Fruit fly (Drosophila melanogaster) whole organism, embryonic: ENCODE results near the gene CG6254.

Experiments used
- BEAF-32 ChIP-seq: fragments of 200-800 bp; sonication (Bioruptor generic); optimal IDR thresholded peaks from 3 replicates; lab custom pipeline; 2017; ENCODE audit warnings: missing biosample characterization, missing genetic modification characterization, mild to moderate bottlenecking, moderate library complexity, missing genetic modification reagents
- Bdp1 ChIP-seq: fragments of 200-800 bp; sonication (Bioruptor generic); optimal IDR thresholded peaks from 3 replicates; lab custom pipeline; 2016; ENCODE audit warnings: missing biosample characterization, missing genetic modification characterization
- CG11504 ChIP-seq: fragments of 200-800 bp; sonication (Bioruptor generic); optimal IDR thresholded peaks from 3 replicates; lab custom pipeline; 2019; ENCODE audit warnings: missing biosample characterization, mild to moderate bottlenecking, missing genetic modification characterization, moderate library complexity
- CG11723 ChIP-seq: fragments of 200-800 bp; sonication (Bioruptor generic); optimal IDR thresholded peaks from 2 replicates; lab custom pipeline; 2017; ENCODE audit warnings: missing biosample characterization, mild to moderate bottlenecking, missing genetic modification characterization
- CG12769 ChIP-seq: fragments of 200-800 bp; sonication (Bioruptor generic); optimal IDR thresholded peaks from 2 replicates; lab custom pipeline; 2019; ENCODE audit warnings: missing biosample characterization, mild to moderate bottlenecking, missing genetic modification characterization, moderate library complexity
- CG13296 ChIP-seq: fragments of 200-800 bp; sonication (Bioruptor generic); optimal IDR thresholded peaks from 3 replicates; lab custom pipeline; 2018; ENCODE audit warnings: missing biosample characterization, mild to moderate bottlenecking, missing genetic modification characterization
- CG14667 ChIP-seq: fragments of 200-800 bp; sonication (Bioruptor generic); IDR thresholded peaks from 2 replicates; pipeline ENCODE4 v1.3.6; 2022; ENCODE audit warnings: missing biosample characterization, missing genetic modification characterization
- CG15696 ChIP-seq: fragments of 200-800 bp; sonication (Bioruptor generic); optimal IDR thresholded peaks from 2 replicates; lab custom pipeline; 2019; ENCODE audit warnings: missing biosample characterization, mild to moderate bottlenecking, missing genetic modification characterization, moderate library complexity
- CG16863 ChIP-seq: fragments of 200-800 bp; sonication (Bioruptor generic); optimal IDR thresholded peaks from 3 replicates; lab custom pipeline; 2016; ENCODE audit warnings: missing biosample characterization, missing genetic modification characterization
- CG17385 ChIP-seq: fragments of 200-800 bp; sonication (Bioruptor generic); optimal IDR thresholded peaks from 3 replicates; lab custom pipeline; 2018; ENCODE audit warnings: missing biosample characterization, mild to moderate bottlenecking, missing genetic modification characterization
- CG18764 ChIP-seq: fragments of 200-800 bp; sonication (Bioruptor generic); optimal IDR thresholded peaks from 3 replicates; lab custom pipeline; 2016; ENCODE audit warnings: missing biosample characterization, missing genetic modification characterization
- CG2678 ChIP-seq: fragments of 200-800 bp; sonication (Bioruptor generic); optimal IDR thresholded peaks from 3 replicates; lab custom pipeline; 2019; ENCODE audit warnings: missing biosample characterization, mild to moderate bottlenecking, missing genetic modification characterization, moderate library complexity
- CG30403 ChIP-seq: fragments of 200-800 bp; sonication (Bioruptor generic); optimal IDR thresholded peaks from 3 replicates; lab custom pipeline; 2016; ENCODE audit warnings: missing biosample characterization, missing genetic modification characterization
- CG31365 ChIP-seq: fragments of 200-800 bp; sonication (Bioruptor generic); optimal IDR thresholded peaks from 2 replicates; lab custom pipeline; 2018; ENCODE audit warnings: missing biosample characterization, mild to moderate bottlenecking, missing genetic modification characterization
- CG4707 ChIP-seq: fragments of 200-800 bp; sonication (Bioruptor generic); optimal IDR thresholded peaks from 2 replicates; lab custom pipeline; 2018; ENCODE audit warnings: missing biosample characterization, mild to moderate bottlenecking, missing genetic modification characterization, moderate library complexity
- CG6689 ChIP-seq: fragments of 200-800 bp; sonication (Bioruptor generic); IDR thresholded peaks from 2 replicates; pipeline ENCODE4 v1.3.6; 2022; ENCODE audit warnings: missing biosample characterization, missing genetic modification characterization
- CG7357 ChIP-seq: fragments of 200-800 bp; sonication (Bioruptor generic); IDR thresholded peaks from 3 replicates; pipeline ENCODE4 v1.3.6; 2022; ENCODE audit warnings: missing biosample characterization, missing genetic modification characterization
- CG8478 ChIP-seq: fragments of >200 bp; optimal IDR thresholded peaks from 2 replicates; lab custom pipeline; 2018
- Dip3 ChIP-seq: fragments of 200-800 bp; sonication (Bioruptor generic); optimal IDR thresholded peaks from 3 replicates; lab custom pipeline; 2016; ENCODE audit warnings: missing biosample characterization, missing genetic modification characterization
- E2f2 ChIP-seq: fragments of 200-800 bp; sonication (Bioruptor generic); IDR thresholded peaks from 2 replicates; pipeline ENCODE4 v1.3.6; 2022; ENCODE audit warnings: missing biosample characterization, missing genetic modification characterization
- Elba2 ChIP-seq: fragments of 200-800 bp; sonication (Bioruptor generic); optimal IDR thresholded peaks from 3 replicates; lab custom pipeline; 2016; ENCODE audit warnings: missing biosample characterization, missing genetic modification characterization
- Ets65A ChIP-seq: fragments of 200-800 bp; sonication (Bioruptor generic); peaks from one replicate; lab custom pipeline; 2016; ENCODE audit warnings: missing biosample characterization, missing genetic modification characterization
- Ets97D ChIP-seq: fragments of 200-800 bp; sonication (Bioruptor generic); optimal IDR thresholded peaks from 3 replicates; lab custom pipeline; 2016; ENCODE audit warnings: missing biosample characterization, missing genetic modification characterization
- Gug ChIP-seq: fragments of 200-800 bp; sonication (Bioruptor generic); IDR thresholded peaks from 4 replicates; pipeline ENCODE4 v1.3.6; 2022; ENCODE audit warnings: missing biosample characterization, missing genetic modification characterization
- H2.0 ChIP-seq: fragments of 200-800 bp; sonication (Bioruptor generic); IDR thresholded peaks from 2 replicates; pipeline ENCODE4 v1.3.6; 2022; ENCODE audit warnings: missing biosample characterization, missing genetic modification characterization
- HLH3B ChIP-seq: fragments of 200-800 bp; sonication (Bioruptor generic); IDR thresholded peaks from 2 replicates; pipeline ENCODE4 v1.3.6; 2022; ENCODE audit warnings: missing biosample characterization, missing genetic modification characterization
- Hmx ChIP-seq: fragments of 200-800 bp; sonication (Bioruptor generic); optimal IDR thresholded peaks from 2 replicates; lab custom pipeline; 2016; ENCODE audit warnings: missing biosample characterization, missing genetic modification characterization
- Hsf ChIP-seq: fragments of 200-800 bp; sonication (Bioruptor generic); optimal IDR thresholded peaks from 3 replicates; lab custom pipeline; 2016; ENCODE audit warnings: missing biosample characterization, missing genetic modification characterization
- Mad ChIP-seq: fragments of 200-800 bp; sonication (Bioruptor generic); optimal IDR thresholded peaks from 2 replicates; lab custom pipeline; 2016; ENCODE audit warnings: missing biosample characterization, missing genetic modification characterization
- Mes4 ChIP-seq: fragments of 200-800 bp; sonication (Bioruptor generic); optimal IDR thresholded peaks from 2 replicates; lab custom pipeline; 2016; ENCODE audit warnings: missing biosample characterization, missing genetic modification characterization
- Nf-YA ChIP-seq: fragments of 200-800 bp; sonication (Bioruptor generic); IDR thresholded peaks from 2 replicates; pipeline ENCODE4 v1.3.6; 2022; ENCODE audit warnings: missing biosample characterization, missing genetic modification characterization
- Tbp ChIP-seq: fragments of >200 bp; optimal IDR thresholded peaks from 2 replicates; lab custom pipeline; 2018; ENCODE audit warnings: missing biosample characterization, missing genetic modification characterization
- Vsx1 ChIP-seq: fragments of 200-800 bp; sonication (Bioruptor generic); optimal IDR thresholded peaks from 2 replicates; lab custom pipeline; 2017; ENCODE audit warnings: missing biosample characterization, mild to moderate bottlenecking, missing genetic modification characterization, missing genetic modification reagents
- bowl ChIP-seq: fragments of 200-800 bp; sonication (Bioruptor generic); IDR thresholded peaks from 2 replicates; pipeline ENCODE4 v1.3.6; 2022; ENCODE audit warnings: missing biosample characterization, missing genetic modification characterization
- crp ChIP-seq, 2 experiments: fragments of 200-800 bp; sonication (Bioruptor generic); optimal IDR thresholded peaks; 2 replicates in 1 of 2; 3 replicates in 1 of 2; lab custom pipeline; 2017; ENCODE audit warnings: missing biosample characterization in 2 of 2, missing genetic modification characterization in 2 of 2, mild to moderate bottlenecking in 1 of 2, moderate library complexity in 1 of 2
- dmrt11E ChIP-seq: fragments of 200-800 bp; sonication (Bioruptor generic); optimal IDR thresholded peaks from 3 replicates; lab custom pipeline; 2018; ENCODE audit warnings: missing biosample characterization, mild to moderate bottlenecking, missing genetic modification characterization, moderate library complexity
- dpn ChIP-seq, 2 experiments: fragments of 200-800 bp; sonication (Bioruptor generic); optimal IDR thresholded peaks; 3 replicates each; lab custom pipeline; 2016; ENCODE audit warnings: missing biosample characterization in 2 of 2, missing genetic modification characterization in 2 of 2
- eyg ChIP-seq: fragments of 200-800 bp; sonication (Bioruptor generic); optimal IDR thresholded peaks from 3 replicates; lab custom pipeline; 2016; ENCODE audit warnings: missing biosample characterization, missing genetic modification characterization
- kay ChIP-seq: fragments of 200-800 bp; sonication (Bioruptor generic); optimal IDR thresholded peaks from 2 replicates; lab custom pipeline; 2016; ENCODE audit warnings: missing biosample characterization, missing genetic modification characterization
- klu ChIP-seq: fragments of 200-800 bp; sonication (Bioruptor generic); IDR thresholded peaks from 2 replicates; pipeline ENCODE4 v1.3.6; 2022; ENCODE audit warnings: missing biosample characterization, missing genetic modification characterization
- maf-S ChIP-seq: fragments of 200-800 bp; sonication (Bioruptor generic); optimal IDR thresholded peaks from 2 replicates; lab custom pipeline; 2016; ENCODE audit warnings: missing biosample characterization, missing genetic modification characterization
- nerfin-2 ChIP-seq: fragments of 200-800 bp; sonication (Bioruptor generic); IDR thresholded peaks from 2 replicates; pipeline ENCODE4 v1.3.6; 2022; ENCODE audit warnings: missing biosample characterization, missing genetic modification characterization; ENCODE audit not compliant: partially characterized antibody
- nmo ChIP-seq: fragments of 200-800 bp; sonication (Bioruptor generic); optimal IDR thresholded peaks from 2 replicates; lab custom pipeline; 2018; ENCODE audit warnings: missing biosample characterization, mild to moderate bottlenecking, missing genetic modification characterization, moderate library complexity
- org-1 ChIP-seq: fragments of 200-800 bp; sonication (Bioruptor generic); optimal IDR thresholded peaks from 2 replicates; lab custom pipeline; 2017; ENCODE audit warnings: missing biosample characterization, missing genetic modification characterization
- pita ChIP-seq: fragments of 200-800 bp; sonication (Bioruptor generic); optimal IDR thresholded peaks from 2 replicates; lab custom pipeline; 2017; ENCODE audit warnings: missing biosample characterization, mild to moderate bottlenecking, missing genetic modification characterization
- psq ChIP-seq: fragments of 200-800 bp; sonication (Bioruptor generic); optimal IDR thresholded peaks from 2 replicates; lab custom pipeline; 2017; ENCODE audit warnings: missing biosample characterization, missing genetic modification characterization
- pum ChIP-seq: fragments of 200-800 bp; sonication (Bioruptor generic); optimal IDR thresholded peaks from 2 replicates; lab custom pipeline; 2016; ENCODE audit warnings: missing biosample characterization, missing genetic modification characterization
- ranshi ChIP-seq: fragments of 200-800 bp; sonication (Bioruptor generic); IDR thresholded peaks from 2 replicates; pipeline ENCODE4 v1.3.6; 2022; ENCODE audit warnings: missing biosample characterization, missing genetic modification characterization
- run ChIP-seq: fragments of 200-800 bp; sonication (Bioruptor generic); optimal IDR thresholded peaks from 3 replicates; lab custom pipeline; 2018; ENCODE audit warnings: missing biosample characterization, mild to moderate bottlenecking, missing genetic modification characterization
- sisA ChIP-seq: fragments of 200-800 bp; sonication (Bioruptor generic); IDR thresholded peaks from 2 replicates; pipeline ENCODE4 v1.3.6; 2022; ENCODE audit warnings: missing biosample characterization, missing genetic modification characterization
- slp2 ChIP-seq: fragments of 200-800 bp; sonication (Bioruptor generic); optimal IDR thresholded peaks from 2 replicates; lab custom pipeline; 2016; ENCODE audit warnings: missing biosample characterization, missing genetic modification characterization
- vvl ChIP-seq: fragments of 200-800 bp; sonication (Bioruptor generic); IDR thresholded peaks from 2 replicates; pipeline ENCODE4 v1.3.6; 2022; ENCODE audit warnings: missing biosample characterization, missing genetic modification characterization
- zen2 ChIP-seq: fragments of 200-800 bp; sonication (Bioruptor generic); IDR thresholded peaks from 3 replicates; pipeline ENCODE4 v1.3.6; 2022; ENCODE audit warnings: missing biosample characterization, missing genetic modification characterization; ENCODE audit not compliant: partially characterized antibody

The CG6254 gene

DNA sequence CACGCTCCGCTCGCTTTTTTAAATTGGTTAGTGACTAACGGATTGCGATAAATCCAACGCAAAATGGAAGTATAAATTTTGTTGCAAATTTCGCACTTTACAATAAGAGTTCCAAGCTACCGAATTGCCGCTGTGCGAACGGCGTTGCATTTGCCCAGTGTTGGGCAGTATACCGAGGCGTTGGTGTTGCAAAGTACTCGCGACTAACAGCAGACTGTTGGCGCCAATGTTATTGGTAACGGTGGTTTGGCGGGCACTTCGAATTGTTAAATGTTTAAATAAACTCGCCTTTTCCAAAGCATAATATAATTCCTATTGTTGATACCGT lies 26.8 kb downstream of the CG6254 start (continued):
- peak; percentile 95 for TF ChIP-seq E2f2 (GFP tag; lab: Robert Waterston, UW)
- no peak for TF ChIP-seq org-1 (GFP tag; lab: Kevin White, UChicago)
- TF ChIP-seq pita (GFP tag; lab: Kevin White, UChicago): no peak
- TF ChIP-seq CG14667 (GFP tag; lab: Robert Waterston, UW): no peak
- no peak for TF ChIP-seq sisA (GFP tag; lab: Robert Waterston, UW)
- peak; percentile 3 for TF ChIP-seq eyg
- peak; percentile 26 for TF ChIP-seq Mad (GFP tag; lab: Kevin White, UChicago)
- TF ChIP-seq bowl (GFP tag; lab: Robert Waterston, UW): no peak
- peak; percentile 21 for TF ChIP-seq CG11504 (tag; lab: Kevin White, UChicago)
- peak; percentile 58 for TF ChIP-seq CG31365 (tag; lab: Kevin White, UChicago)
- peak; percentile 66 for TF ChIP-seq Elba2 (GFP tag; lab: Kevin White, UChicago)
- peak; percentile 44 for TF ChIP-seq CG30403 (GFP tag; lab: Kevin White, UChicago)
- no peak for TF ChIP-seq Hmx (GFP tag; lab: Kevin White, UChicago)
- TF ChIP-seq CG7357 (GFP tag; lab: Robert Waterston, UW): no peak
- TF ChIP-seq BEAF-32 (GFP tag; lab: Kevin White, UChicago): peak; percentile 33
- no peak for TF ChIP-seq HLH3B (GFP tag; lab: Robert Waterston, UW)
- TF ChIP-seq dmrt11E (tag; lab: Kevin White, UChicago): no peak
- no peak for TF ChIP-seq CG8478 (lab: Kevin White, UChicago)
- TF ChIP-seq Ets97D: peak; percentile 68
- TF ChIP-seq maf-S (GFP tag; lab: Kevin White, UChicago): peak; percentile 33
- peak; percentile 50 to 61 for TF ChIP-seq dpn (GFP tag; optimal IDR thresholded peaks at IDR 0.05; lab: Kevin White, UChicago)
- no peak for TF ChIP-seq CG17385 (GFP tag; lab: Kevin White, UChicago)
- TF ChIP-seq CG18764 (GFP tag; lab: Kevin White, UChicago): no peak
- no peak for TF ChIP-seq CG15696
- no peak for TF ChIP-seq klu (GFP tag; lab: Robert Waterston, UW)
- peak; percentile 96 for TF ChIP-seq Ets65A (GFP tag; lab: Kevin White, UChicago)
- TF ChIP-seq Vsx1 (GFP tag; lab: Kevin White, UChicago): no peak
- TF ChIP-seq slp2 (GFP tag; lab: Kevin White, UChicago): no peak
- no peak for TF ChIP-seq Bdp1 (GFP tag; lab: Kevin White, UChicago)
- no peak for TF ChIP-seq vvl (GFP tag; lab: Robert Waterston, UW)
- no peak for TF ChIP-seq CG2678 (tag; lab: Kevin White, UChicago)
- TF ChIP-seq Mes4 (GFP tag; lab: Kevin White, UChicago): no peak
- no peak for TF ChIP-seq ranshi (GFP tag; lab: Robert Waterston, UW)
- TF ChIP-seq CG6689: no peak
- peak; percentile 16 for TF ChIP-seq psq (GFP tag; lab: Kevin White, UChicago)
- TF ChIP-seq Gug (GFP tag; lab: Robert Waterston, UW): no peak
- no peak for TF ChIP-seq Tbp (GFP tag; lab: Kevin White, UChicago)
- TF ChIP-seq CG11723: no peak
- TF ChIP-seq nerfin-2: no peak
- TF ChIP-seq Dip3 (GFP tag; lab: Kevin White, UChicago): peak; percentile 44
- TF ChIP-seq zen2: no peak
- peak; percentile 7 for TF ChIP-seq CG13296
- no peak for TF ChIP-seq crp (GFP tag; optimal IDR thresholded peaks at IDR 0.05; lab: Kevin White, UChicago)
- TF ChIP-seq Hsf (GFP tag; lab: Kevin White, UChicago): peak; percentile 43
- TF ChIP-seq Nf-YA (GFP tag; lab: Robert Waterston, UW): no peak
- TF ChIP-seq CG12769 (tag; lab: Kevin White, UChicago): peak; percentile 51
- TF ChIP-seq CG16863 (GFP tag; lab: Kevin White, UChicago): no peak
- TF ChIP-seq pum (GFP tag; lab: Kevin White, UChicago): peak; percentile 16
- TF ChIP-seq kay (GFP tag; lab: Kevin White, UChicago): no peak
- TF ChIP-seq nmo (GFP tag; lab: Kevin White, UChicago): no peak
- TF ChIP-seq CG4707 (GFP tag; lab: Kevin White, UChicago): no peak
- no peak for TF ChIP-seq run
- TF ChIP-seq H2.0 (GFP tag; lab: Robert Waterston, UW): no peak
